Fruit fly (Drosophila melanogaster) ovary, adult (tissue): ENCODE results near the gene Or33a.

Source experiments
- CG17801 ChIP-seq: fragments of 200-800 bp; optimal IDR thresholded peaks from 2 replicates; lab custom pipeline; 2019; ENCODE audit warnings: missing biosample characterization, mild to moderate bottlenecking, missing genetic modification characterization, moderate library complexity; ENCODE audit not compliant: partially characterized antibody

Gene Or33a

DNA sequence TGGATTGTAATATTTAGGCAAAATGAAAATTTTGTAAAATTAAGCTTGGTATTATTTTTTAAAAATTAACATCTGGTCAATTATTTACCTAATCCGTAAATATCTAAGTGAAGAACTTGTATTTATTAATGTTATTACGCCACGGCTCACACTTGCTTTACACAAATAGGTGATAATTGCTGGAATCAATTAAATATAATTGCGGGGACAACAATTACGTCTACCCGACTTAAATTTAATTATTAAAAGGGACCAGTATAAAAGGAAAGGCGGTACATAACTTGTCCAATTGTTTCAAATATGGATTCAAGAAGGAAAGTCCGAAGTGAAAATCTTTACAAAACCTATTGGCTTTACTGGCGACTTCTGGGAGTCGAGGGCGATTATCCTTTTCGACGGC is at the start of gene Or33a:
Gene Or33a, plus strand, starts transcription at position 301 of the 400 bp plus-strand sequence.
- TF ChIP-seq CG17801 (GFP tag; lab: Kevin White, UChicago), result no peak

DNA sequence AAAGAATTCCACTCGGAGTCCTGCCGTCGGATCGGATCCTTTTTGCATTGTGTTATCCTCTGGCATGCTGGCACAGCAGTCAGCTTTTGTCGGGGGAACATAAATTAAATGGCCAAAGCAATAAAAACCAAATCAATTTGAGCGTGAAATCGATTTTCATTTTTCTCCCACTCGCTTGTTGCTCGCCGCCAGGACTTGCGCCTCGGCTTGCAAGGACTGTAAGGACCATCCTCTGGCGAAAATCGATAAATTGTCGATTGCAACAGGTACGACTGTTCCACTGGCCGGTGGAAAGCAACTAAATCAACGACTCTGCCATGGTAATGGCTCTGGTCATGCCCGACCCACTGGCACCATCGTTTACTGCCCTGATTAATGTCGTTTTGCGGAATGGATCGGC is 41.0 kb upstream of the Or33a start:
- TF ChIP-seq CG17801 (GFP tag; lab: Kevin White, UChicago), result no peak

DNA sequence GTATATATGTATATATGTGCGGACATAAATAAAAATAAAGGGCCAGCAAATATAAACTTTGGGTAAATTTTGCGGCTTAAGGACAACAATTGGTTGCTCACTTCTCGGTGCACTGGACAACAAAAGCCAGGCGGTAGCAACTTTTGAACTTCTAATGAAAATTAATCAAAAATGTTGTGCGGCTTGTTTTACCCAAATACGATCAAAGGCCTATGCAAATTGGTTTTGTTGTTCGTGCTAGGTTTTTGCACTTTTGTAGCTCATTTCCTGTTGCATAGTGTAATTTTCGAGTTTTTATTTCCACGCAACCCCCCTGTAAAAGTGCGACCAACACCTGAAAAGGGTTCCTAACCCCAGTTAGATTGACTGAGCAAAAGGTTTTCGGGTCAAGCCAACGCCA is 31.8 kb upstream of the Or33a start:
- TF ChIP-seq CG17801 (GFP tag; lab: Kevin White, UChicago), result no peak

DNA sequence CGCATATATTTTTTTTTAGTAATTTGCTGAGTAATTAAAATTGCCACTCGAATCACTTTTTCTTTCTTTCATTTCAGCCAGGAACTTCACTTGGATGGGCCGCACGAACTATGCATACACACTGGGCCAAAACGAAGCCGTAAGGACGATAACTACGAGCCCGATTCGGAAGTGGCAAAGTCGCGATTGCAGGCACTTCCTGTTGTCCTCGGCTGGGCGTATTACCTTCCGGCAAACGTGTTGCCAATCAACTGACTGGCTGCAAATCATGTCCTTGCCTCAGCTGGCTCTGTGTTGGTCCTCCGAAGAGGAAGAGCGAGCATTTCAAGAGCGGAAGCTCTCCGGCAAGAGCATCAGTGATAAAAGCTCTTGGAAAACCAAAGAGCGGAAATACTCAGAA is 31.0 kb upstream of the Or33a start:
- TF ChIP-seq CG17801 (GFP tag; lab: Kevin White, UChicago), result no peak

DNA sequence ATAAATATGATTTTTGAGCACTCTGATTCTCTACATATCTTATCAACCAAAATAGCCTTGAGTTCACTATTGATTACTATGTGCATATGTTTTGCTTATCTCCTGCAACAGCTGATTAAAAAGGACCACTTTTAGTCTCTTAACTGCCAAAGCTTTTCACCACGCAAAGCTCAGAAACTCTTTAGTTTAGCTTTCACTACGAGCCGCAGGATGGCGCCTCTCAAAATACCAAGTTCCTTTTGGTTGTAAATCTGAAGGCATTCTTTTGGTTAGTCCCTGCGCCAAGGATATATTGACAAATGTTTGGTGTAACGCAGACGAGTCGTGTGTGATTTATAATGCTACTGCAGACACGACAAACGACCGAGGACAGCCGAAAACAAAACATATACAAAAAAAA is 30.1 kb upstream of the Or33a start:
- no peak for TF ChIP-seq CG17801 (GFP tag; lab: Kevin White, UChicago)

DNA sequence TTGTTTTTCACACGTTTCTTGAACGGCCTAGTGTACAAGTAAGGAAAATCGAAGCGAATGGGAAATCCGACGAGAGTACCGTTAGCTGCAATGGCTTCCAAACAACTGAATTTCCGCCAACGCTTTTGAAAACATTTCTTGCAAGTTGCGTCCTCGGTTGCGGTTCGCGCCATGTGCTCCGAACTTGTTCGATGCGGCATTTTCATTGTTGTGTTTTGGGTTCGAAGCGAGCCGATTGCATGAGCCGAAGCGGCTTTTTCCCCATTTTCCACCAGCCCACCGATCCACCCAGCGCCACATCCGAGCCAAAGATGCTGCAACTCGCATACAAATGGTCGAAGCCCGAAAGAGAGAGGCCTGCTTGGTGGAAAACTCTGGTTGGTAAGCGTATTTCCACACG is 5.8 kb upstream of the Or33a start, which contains the start of gene Pde1c:
Gene Pde1c, minus strand, starts transcription at position 109 of the 400 bp plus-strand sequence.
- TF ChIP-seq CG17801 (GFP tag; lab: Kevin White, UChicago), result no peak

DNA sequence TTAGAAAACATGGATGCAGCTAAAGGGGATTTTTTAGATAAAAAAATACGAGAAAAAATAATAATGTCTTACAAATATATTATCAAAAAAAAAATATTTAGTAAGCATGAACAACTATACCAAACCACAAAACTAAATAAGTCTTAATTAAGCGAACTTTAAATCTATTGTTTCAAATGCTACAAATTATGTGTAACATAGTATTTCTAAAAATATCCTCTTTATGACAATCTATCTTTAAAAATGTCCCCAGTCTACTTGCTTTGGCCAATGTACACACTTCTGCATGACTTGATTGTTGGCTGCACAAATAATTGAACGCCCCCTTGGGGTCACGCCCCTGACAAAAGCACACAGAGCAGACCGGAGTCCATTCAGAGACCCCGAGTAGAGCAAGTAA is 2.7 kb upstream of the Or33a start:
- TF ChIP-seq CG17801 (GFP tag; lab: Kevin White, UChicago), result no peak

DNA sequence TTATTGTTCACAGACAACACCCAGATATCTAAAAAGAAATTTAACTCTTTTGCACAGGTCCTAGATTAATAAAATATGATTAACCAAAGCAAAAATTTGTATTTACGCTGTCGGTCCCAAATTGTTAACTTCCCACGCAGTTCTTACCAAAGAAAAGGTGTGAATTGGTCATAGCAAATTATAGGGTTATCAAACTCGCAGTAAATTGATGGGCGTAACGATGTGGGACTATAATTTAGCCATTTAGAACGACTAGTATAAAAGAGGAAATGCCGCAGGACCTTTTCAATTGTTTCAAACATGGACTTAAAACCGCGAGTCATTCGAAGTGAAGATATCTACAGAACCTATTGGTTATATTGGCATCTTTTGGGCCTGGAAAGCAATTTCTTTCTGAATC is 1.6 kb downstream of the Or33a start, which contains the start of gene Or33b:
Gene Or33b, plus strand, starts transcription at position 301 of the 400 bp plus-strand sequence.
- no peak for TF ChIP-seq CG17801 (GFP tag; lab: Kevin White, UChicago)

DNA sequence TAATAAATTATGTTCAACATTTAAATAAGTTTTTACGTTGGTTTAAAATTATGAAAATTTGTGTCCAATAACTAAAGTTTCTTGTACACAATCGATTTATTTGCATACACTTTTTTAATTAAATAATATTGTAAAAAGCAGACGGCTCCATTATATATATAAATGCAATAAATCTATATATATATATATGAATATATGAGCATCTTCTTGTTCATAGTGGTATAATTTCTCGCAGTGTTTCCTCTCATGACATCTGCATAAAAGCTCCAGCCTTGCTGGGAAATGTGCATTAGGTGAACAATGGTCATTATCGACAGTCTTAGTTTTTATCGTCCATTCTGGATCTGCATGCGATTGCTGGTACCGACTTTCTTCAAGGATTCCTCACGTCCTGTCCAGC is 3.4 kb downstream of the Or33a start, which contains the start of gene Or33c:
Gene Or33c, plus strand, starts transcription at position 301 of the 400 bp plus-strand sequence.
- no peak for TF ChIP-seq CG17801 (GFP tag; lab: Kevin White, UChicago)

DNA sequence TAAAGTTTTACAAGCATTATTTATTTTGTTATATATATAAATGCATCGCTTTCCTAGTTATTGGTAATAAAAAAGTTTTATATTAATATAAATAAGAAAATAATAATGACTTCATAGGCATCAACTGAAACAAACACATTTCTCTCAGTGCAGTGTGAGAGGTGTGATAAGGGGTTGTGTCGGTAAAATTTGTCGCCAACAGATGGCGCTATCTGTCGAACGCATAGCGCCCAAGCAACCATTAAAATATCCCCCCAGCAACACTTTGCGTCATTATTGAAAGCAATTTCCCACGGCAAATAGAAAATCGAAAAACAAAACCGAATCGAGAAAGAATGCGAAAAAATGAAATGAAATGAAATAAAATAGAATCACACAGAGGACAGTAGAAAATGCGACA is 6.3 kb downstream of the Or33a start:
- no peak for TF ChIP-seq CG17801 (GFP tag; lab: Kevin White, UChicago)

DNA sequence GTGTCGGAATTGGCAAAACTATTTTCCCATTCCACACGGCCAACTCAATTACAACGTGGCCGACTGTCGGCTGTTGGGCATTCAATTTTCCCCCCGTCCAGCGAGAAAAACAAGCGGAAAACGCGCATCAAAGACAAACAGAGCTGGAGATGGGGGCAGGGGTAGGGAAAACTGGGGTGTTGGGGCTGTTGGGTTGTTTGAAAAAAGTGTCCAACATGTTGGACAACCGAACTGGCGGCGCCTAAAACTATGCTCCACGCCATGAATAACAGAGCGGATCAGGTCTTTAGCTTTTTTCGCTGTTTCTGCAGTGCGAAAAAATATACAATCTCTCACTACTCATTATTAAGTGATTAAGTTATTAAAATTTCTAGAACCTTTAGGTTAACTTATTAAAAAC is 8.0 kb downstream of the Or33a start:
- TF ChIP-seq CG17801 (GFP tag; lab: Kevin White, UChicago), result no peak

DNA sequence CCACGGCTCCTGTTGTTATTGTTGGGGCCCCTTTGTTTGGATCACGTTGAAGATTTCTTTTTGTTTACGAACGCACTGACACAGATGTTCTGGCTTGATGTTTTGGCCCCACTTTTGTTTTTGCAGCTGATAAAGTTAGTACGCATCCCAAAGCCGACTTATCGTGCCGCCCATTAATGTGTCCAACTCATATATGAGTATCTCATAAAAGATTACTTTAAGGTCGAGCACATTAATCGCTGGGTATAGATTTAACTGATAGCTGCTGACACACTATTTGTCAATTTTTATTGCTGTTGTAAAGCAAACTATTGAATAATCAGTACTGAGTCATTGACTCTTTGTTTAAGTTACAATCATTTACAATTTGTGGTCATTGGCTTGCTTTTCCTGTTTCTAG is 8.5 kb downstream of the Or33a start:
- TF ChIP-seq CG17801 (GFP tag; lab: Kevin White, UChicago), result no peak

DNA sequence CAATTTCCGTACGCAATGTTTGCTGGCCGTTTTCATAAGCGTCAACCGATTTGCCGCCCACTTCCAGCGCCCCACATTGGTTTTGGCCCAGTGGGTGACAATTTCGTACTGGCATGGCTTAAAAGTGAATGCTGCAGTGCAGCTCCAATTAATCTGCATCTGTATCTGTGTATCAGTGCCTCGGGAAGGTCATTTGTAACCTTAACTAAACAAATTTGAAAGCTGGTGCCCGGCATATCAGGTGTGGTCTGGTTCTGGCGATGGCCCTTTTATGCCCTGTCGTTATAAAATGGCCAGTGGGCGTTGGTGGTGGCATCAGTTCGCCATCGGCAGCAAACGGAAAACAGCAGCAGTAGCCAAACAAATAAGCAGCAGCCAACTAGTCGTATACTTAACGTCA is 9.5 kb downstream of the Or33a start, which contains the start of gene Crys:
Gene Crys, plus strand, starts transcription at position 301 of the 400 bp plus-strand sequence.
- no peak for TF ChIP-seq CG17801 (GFP tag; lab: Kevin White, UChicago)

DNA sequence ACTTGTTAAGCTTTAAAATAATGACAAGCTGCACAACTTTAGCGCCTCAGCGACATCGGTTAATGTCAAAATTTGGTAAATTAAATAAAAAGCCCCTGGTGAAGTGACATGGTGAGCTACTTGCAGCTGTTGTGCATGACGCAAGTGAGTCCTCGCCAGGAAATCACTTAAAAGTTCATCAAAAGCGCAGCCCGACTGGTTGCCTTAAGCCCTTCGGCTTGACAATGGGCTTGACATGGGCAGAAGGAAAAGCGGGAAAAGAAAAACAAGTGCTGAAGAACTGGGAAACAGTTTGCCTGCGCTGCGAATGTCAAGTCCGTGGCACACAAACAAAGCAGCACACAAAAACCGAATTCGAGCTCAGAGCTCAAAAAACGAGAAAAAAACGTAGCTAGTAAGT is 13.3 kb downstream of the Or33a start, which contains the start of gene CG16964:
Gene CG16964, plus strand, starts transcription at position 301 of the 400 bp plus-strand sequence.
- no peak for TF ChIP-seq CG17801 (GFP tag; lab: Kevin White, UChicago)

DNA sequence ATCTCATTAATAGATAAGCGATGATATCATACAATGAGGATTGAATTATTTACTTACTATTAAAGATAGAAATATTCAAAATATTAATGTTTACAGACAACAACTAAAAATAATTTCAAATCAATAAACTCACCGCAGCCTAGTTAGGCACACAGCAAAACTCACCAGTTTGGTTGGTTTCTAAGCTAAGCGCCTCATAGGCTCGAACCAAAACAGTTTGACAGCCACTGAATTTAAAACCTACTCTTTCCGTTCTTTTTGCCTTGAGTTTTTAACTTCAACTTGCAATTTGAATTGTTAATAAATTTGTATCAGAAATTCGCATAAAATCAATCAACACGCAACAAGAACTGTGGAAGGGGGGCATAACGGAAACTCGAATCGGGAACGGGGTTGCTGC is 14.2 kb downstream of the Or33a start:
- TF ChIP-seq CG17801 (GFP tag; lab: Kevin White, UChicago), result no peak

DNA sequence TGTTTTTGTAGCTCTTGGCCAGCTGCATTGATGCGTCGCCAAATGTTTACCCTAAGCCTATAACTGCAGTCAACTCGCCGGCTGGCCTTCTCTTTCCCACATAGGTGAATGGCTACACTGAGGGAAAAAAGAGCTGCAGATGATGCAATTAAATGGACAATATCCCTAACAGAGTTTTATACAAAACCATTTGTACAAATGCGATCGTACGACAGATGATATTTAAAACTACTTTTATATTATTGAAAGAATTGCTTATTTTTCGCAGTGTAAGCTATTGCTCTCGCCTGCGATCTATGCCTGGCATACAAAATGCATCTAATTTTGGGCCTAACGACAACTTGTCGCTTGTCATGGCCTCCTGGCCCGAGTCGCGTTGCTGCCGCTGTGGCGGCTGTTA is 15.6 kb downstream of the Or33a start:
- no peak for TF ChIP-seq CG17801 (GFP tag; lab: Kevin White, UChicago)

DNA sequence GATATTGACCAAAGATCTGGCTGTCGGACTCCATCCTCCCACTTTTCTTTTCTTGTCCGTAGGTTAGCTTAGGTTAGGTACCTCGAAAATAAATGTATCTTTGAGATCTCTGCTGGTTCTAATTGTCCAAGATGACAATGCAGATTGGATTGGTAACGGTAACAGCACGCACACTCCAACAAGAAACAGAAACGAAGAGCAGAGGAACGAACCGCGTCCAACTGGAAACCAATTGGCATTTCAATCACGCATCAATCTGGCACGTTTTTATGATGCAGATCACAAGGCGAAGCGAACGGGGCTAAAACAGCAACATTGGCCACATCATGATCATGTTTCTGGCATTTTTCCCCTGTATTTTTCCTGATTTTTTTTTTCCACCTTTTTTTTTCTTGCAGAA is 21.5 kb downstream of the Or33a start:
- no peak for TF ChIP-seq CG17801 (GFP tag; lab: Kevin White, UChicago)
